Worm (Caenorhabditis elegans) whole organism, L1 larva: Measurements from ENCODE around the gene ttr-15.

ENCODE experiments used
- C04F5.9 ChIP-seq: sonication (generic microtip); optimal IDR thresholded peaks from 2 replicates; lab custom pipeline; 2016; ENCODE audit warnings: missing genetic modification characterization, missing compliant biosample characterization
- C16A3.4 ChIP-seq: fragments of 150-350 bp; optimal IDR thresholded peaks from 2 replicates; lab custom pipeline; 2014; ENCODE audit warnings: missing biosample characterization, missing genetic modification characterization
- C34B4.2 ChIP-seq: sonication (generic microtip); optimal IDR thresholded peaks from 2 replicates; lab custom pipeline; 2017; ENCODE audit warnings: mild to moderate bottlenecking, missing genetic modification characterization, missing compliant biosample characterization
- F16B12.6 ChIP-seq: fragments of 150-350 bp; optimal IDR thresholded peaks from 2 replicates; lab custom pipeline; 2014; ENCODE audit warnings: missing biosample characterization, missing genetic modification characterization
- aha-1 ChIP-seq: fragments of 150-350 bp; optimal IDR thresholded peaks from 2 replicates; lab custom pipeline; 2014; ENCODE audit warnings: missing biosample characterization, missing genetic modification characterization
- aly-2 ChIP-seq: fragments of 150-350 bp; optimal IDR thresholded peaks from 2 replicates; lab custom pipeline; 2014; ENCODE audit warnings: missing biosample characterization, missing genetic modification characterization
- ama-1 ChIP-seq: fragments of 150-350 bp; optimal IDR thresholded peaks from 2 replicates; lab custom pipeline; 2014
- ceh-63 ChIP-seq: fragments of 200-800 bp; sonication (Bioruptor generic); optimal IDR thresholded peaks from 2 replicates; lab custom pipeline; 2018; ENCODE audit warnings: mild to moderate bottlenecking, missing genetic modification characterization, missing compliant biosample characterization
- ceh-82 ChIP-seq, 3 experiments: fragments of 150-350 bp in 1 of 3; sonication (generic microtip) in 2 of 3; optimal IDR thresholded peaks; 2 replicates each; lab custom pipeline; 2014 to 2017; ENCODE audit warnings: missing biosample characterization in 3 of 3, missing genetic modification characterization in 3 of 3
- ceh-88 ChIP-seq: fragments of 200-800 bp; sonication (Bioruptor generic); IDR thresholded peaks from 2 replicates; pipeline ENCODE4 v1.3.6; 2022; ENCODE audit warnings: missing genetic modification characterization, missing compliant biosample characterization
- ceh-90 ChIP-seq: sonication (generic microtip); optimal IDR thresholded peaks from 2 replicates; lab custom pipeline; 2016; ENCODE audit warnings: missing genetic modification characterization, missing compliant biosample characterization
- dpl-1 ChIP-seq, 3 experiments: fragments of 150-350 bp in 2 of 3; sonication (generic microtip) in 1 of 3; optimal IDR thresholded peaks; 2 replicates each; lab custom pipeline; 2014 to 2017; ENCODE audit warnings: missing biosample characterization in 3 of 3, missing genetic modification characterization in 3 of 3, missing genetic modification reagents in 3 of 3
- dsc-1 ChIP-seq: sonication (generic microtip); optimal IDR thresholded peaks from 2 replicates; lab custom pipeline; 2016; ENCODE audit warnings: mild to moderate bottlenecking, missing genetic modification characterization, missing compliant biosample characterization
- efl-1 ChIP-seq, 4 experiments: fragments of 150-350 bp; optimal IDR thresholded peaks in 3 of 4; peaks in 1 of 4; 1 replicate in 1 of 4; 2 replicates in 3 of 4; lab custom pipeline; 2014; ENCODE audit warnings: missing biosample characterization in 2 of 4, missing genetic modification characterization in 2 of 4, missing genetic modification reagents in 2 of 4
- efl-3 ChIP-seq: fragments of 200-800 bp; sonication (Bioruptor generic); optimal IDR thresholded peaks from 2 replicates; lab custom pipeline; 2018; ENCODE audit warnings: mild to moderate bottlenecking, missing genetic modification characterization, missing compliant biosample characterization
- elt-2 ChIP-seq: sonication (generic microtip); optimal IDR thresholded peaks from 2 replicates; lab custom pipeline; 2016; ENCODE audit warnings: missing genetic modification characterization, mild to moderate bottlenecking, inconsistent platforms, missing compliant biosample characterization, missing genetic modification reagents
- elt-3 ChIP-seq, 6 experiments: fragments of 150-350 bp in 1 of 6; sonication (generic microtip); optimal IDR thresholded peaks; 2 replicates each; lab custom pipeline; 2017 to 2018; ENCODE audit warnings: missing biosample characterization in 6 of 6, missing genetic modification characterization in 6 of 6, inconsistent platforms in 1 of 6
- ets-5 ChIP-seq: fragments of 200-800 bp; sonication (Bioruptor generic); IDR thresholded peaks from 2 replicates; pipeline ENCODE4 v1.3.6; 2022; ENCODE audit warnings: missing genetic modification characterization, missing compliant biosample characterization
- fkh-8 ChIP-seq: sonication (generic microtip); optimal IDR thresholded peaks from 2 replicates; lab custom pipeline; 2016; ENCODE audit warnings: mild to moderate bottlenecking, missing genetic modification characterization, missing compliant biosample characterization
- fos-1 ChIP-seq: fragments of 150-350 bp; optimal IDR thresholded peaks from 2 replicates; lab custom pipeline; 2014; ENCODE audit warnings: missing biosample characterization, missing genetic modification characterization
- hlh-4 ChIP-seq: sonication (generic microtip); optimal IDR thresholded peaks from 2 replicates; lab custom pipeline; 2016; ENCODE audit warnings: mild to moderate bottlenecking, missing genetic modification characterization, missing compliant biosample characterization
- hpl-2 ChIP-seq: fragments of 150-350 bp; optimal IDR thresholded peaks from 2 replicates; lab custom pipeline; 2014; ENCODE audit warnings: missing biosample characterization, missing genetic modification reagents, missing genetic modification characterization
- irx-1 ChIP-seq: sonication (generic microtip); optimal IDR thresholded peaks from 2 replicates; lab custom pipeline; 2016; ENCODE audit warnings: missing genetic modification characterization, missing compliant biosample characterization
- isw-1 ChIP-seq: fragments of 200-800 bp; sonication (Bioruptor generic); IDR thresholded peaks from 2 replicates; pipeline ENCODE4 v1.3.6; 2022; ENCODE audit warnings: missing genetic modification characterization, missing compliant biosample characterization
- lin-13 ChIP-seq: fragments of 150-350 bp; optimal IDR thresholded peaks from 2 replicates; lab custom pipeline; 2014; ENCODE audit warnings: missing biosample characterization, missing genetic modification reagents, missing genetic modification characterization
- lin-15B ChIP-seq: fragments of 150-350 bp; sonication (generic microtip); optimal IDR thresholded peaks from 3 replicates; lab custom pipeline; 2014; ENCODE audit warnings: missing biosample characterization, missing genetic modification characterization
- lin-39 ChIP-seq: fragments of 150-350 bp; optimal IDR thresholded peaks from 2 replicates; lab custom pipeline; 2014; ENCODE audit warnings: missing biosample characterization, missing genetic modification reagents, missing genetic modification characterization
- lsy-2 ChIP-seq, 2 experiments: fragments of 150-350 bp; optimal IDR thresholded peaks; 2 replicates each; lab custom pipeline; 2014; ENCODE audit warnings: missing biosample characterization in 2 of 2, missing genetic modification characterization in 2 of 2
- mdl-1 ChIP-seq, 2 experiments: fragments of 150-350 bp; optimal IDR thresholded peaks; 2 replicates each; lab custom pipeline; 2014 to 2017; ENCODE audit warnings: missing biosample characterization in 2 of 2, missing genetic modification characterization in 2 of 2, inconsistent platforms in 1 of 2
- mef-2 ChIP-seq: fragments of 150-350 bp; optimal IDR thresholded peaks from 2 replicates; lab custom pipeline; 2014; ENCODE audit warnings: missing biosample characterization, missing genetic modification characterization
- nhr-19 ChIP-seq: fragments of 200-800 bp; sonication (Bioruptor generic); conservative IDR thresholded peaks from 2 replicates; pipeline ENCODE4 v1.3.6; 2022; ENCODE audit warnings: missing genetic modification characterization, missing compliant biosample characterization
- nhr-237 ChIP-seq: fragments of 150-350 bp; optimal IDR thresholded peaks from 2 replicates; lab custom pipeline; 2014; ENCODE audit warnings: missing biosample characterization, missing genetic modification characterization
- nhr-28 ChIP-seq: fragments of 150-350 bp; optimal IDR thresholded peaks from 2 replicates; lab custom pipeline; 2014; ENCODE audit warnings: missing biosample characterization, missing genetic modification characterization
- nhr-47 ChIP-seq: sonication (generic microtip); optimal IDR thresholded peaks from 2 replicates; lab custom pipeline; 2016; ENCODE audit warnings: mild to moderate bottlenecking, missing genetic modification characterization, moderate library complexity, missing compliant biosample characterization
- nhr-77 ChIP-seq: fragments of 150-350 bp; optimal IDR thresholded peaks from 2 replicates; lab custom pipeline; 2014; ENCODE audit warnings: missing biosample characterization, missing genetic modification characterization
- nhr-90 ChIP-seq: sonication (generic microtip); optimal IDR thresholded peaks from 2 replicates; lab custom pipeline; 2016; ENCODE audit warnings: mild to moderate bottlenecking, missing genetic modification characterization, missing compliant biosample characterization; ENCODE audit not compliant: poor library complexity
- pax-3 ChIP-seq: fragments of 200-800 bp; sonication (Bioruptor generic); optimal IDR thresholded peaks from 2 replicates; lab custom pipeline; 2018; ENCODE audit warnings: mild to moderate bottlenecking, missing genetic modification characterization, moderate library complexity, missing compliant biosample characterization
- pqm-1 ChIP-seq: sonication (generic microtip); optimal IDR thresholded peaks from 3 replicates; lab custom pipeline; 2017; ENCODE audit warnings: missing biosample characterization, missing genetic modification characterization
- rnt-1 ChIP-seq: sonication (generic microtip); optimal IDR thresholded peaks from 2 replicates; lab custom pipeline; 2016; ENCODE audit warnings: mild to moderate bottlenecking, missing genetic modification characterization, moderate library complexity, missing compliant biosample characterization
- skn-1 ChIP-seq: fragments of 150-350 bp; optimal IDR thresholded peaks from 2 replicates; lab custom pipeline; 2014; ENCODE audit warnings: missing biosample characterization, missing genetic modification characterization
- snu-23 ChIP-seq: sonication (generic microtip); optimal IDR thresholded peaks from 2 replicates; lab custom pipeline; 2016; ENCODE audit warnings: missing genetic modification characterization, missing compliant biosample characterization
- sox-4 ChIP-seq: sonication (generic microtip); optimal IDR thresholded peaks from 2 replicates; lab custom pipeline; 2016; ENCODE audit warnings: missing genetic modification characterization, missing compliant biosample characterization
- sptf-1 ChIP-seq: fragments of 150-350 bp; optimal IDR thresholded peaks from 2 replicates; lab custom pipeline; 2014; ENCODE audit warnings: missing biosample characterization, missing genetic modification characterization
- sup-37 ChIP-seq: fragments of 200-800 bp; sonication (Bioruptor generic); optimal IDR thresholded peaks from 2 replicates; lab custom pipeline; 2018; ENCODE audit warnings: mild to moderate bottlenecking, missing genetic modification characterization, missing compliant biosample characterization
- swsn-7 ChIP-seq: sonication (generic microtip); optimal IDR thresholded peaks from 2 replicates; lab custom pipeline; 2016; ENCODE audit warnings: missing genetic modification characterization, missing compliant biosample characterization
- tbx-2 ChIP-seq: sonication (generic microtip); optimal IDR thresholded peaks from 2 replicates; lab custom pipeline; 2016; ENCODE audit warnings: missing genetic modification characterization, missing compliant biosample characterization
- unc-86 ChIP-seq: sonication (generic microtip); optimal IDR thresholded peaks from 2 replicates; lab custom pipeline; 2016; ENCODE audit warnings: missing genetic modification characterization, missing compliant biosample characterization
- unc-98 ChIP-seq: fragments of 200-800 bp; sonication (Bioruptor generic); IDR thresholded peaks from 2 replicates; pipeline ENCODE4 v1.3.6; 2022; ENCODE audit warnings: missing genetic modification characterization, missing compliant biosample characterization
- vab-15 ChIP-seq: sonication (generic microtip); optimal IDR thresholded peaks from 2 replicates; lab custom pipeline; 2017; ENCODE audit warnings: missing genotype, mild to moderate bottlenecking, missing genetic modification characterization, missing compliant biosample characterization
- xbp-1 ChIP-seq: sonication (generic microtip); optimal IDR thresholded peaks from 2 replicates; lab custom pipeline; 2016; ENCODE audit warnings: missing genetic modification characterization, missing compliant biosample characterization
- zip-4 ChIP-seq: fragments of 200-800 bp; sonication (Bioruptor generic); optimal IDR thresholded peaks from 2 replicates; lab custom pipeline; 2018; ENCODE audit warnings: mild to moderate bottlenecking, missing genetic modification characterization, moderate library complexity, missing compliant biosample characterization
- ztf-11 ChIP-seq, 2 experiments: sonication (generic microtip); optimal IDR thresholded peaks; 2 replicates each; lab custom pipeline; 2016 to 2017; ENCODE audit warnings: missing genetic modification characterization in 2 of 2, missing biosample characterization in 1 of 2, missing compliant biosample characterization in 1 of 2
- ztf-4 ChIP-seq: fragments of 150-350 bp; optimal IDR thresholded peaks from 2 replicates; lab custom pipeline; 2014; ENCODE audit warnings: missing biosample characterization, missing genetic modification characterization

The ttr-15 gene

ce11 chrIII:10357598-10358186, 20.0 kb downstream of the ttr-15 start, which contains the start of gene umps-1:
Gene umps-1, minus strand, starts transcription at chrIII:10357648.
- no peak for TF ChIP-seq fkh-8 (tag; lab: Kevin White, UChicago)
- TF ChIP-seq hpl-2, result no peak
- no peak for TF ChIP-seq nhr-28 (tag; lab: Kevin White, UChicago)
- TF ChIP-seq ets-5 (GFP tag; lab: Robert Waterston, UW), result no peak
- peak; percentile 53 for TF ChIP-seq ama-1 (lab: Kevin White, UChicago)
- peak; percentile 5 for TF ChIP-seq unc-86
- TF ChIP-seq lin-39, result peak; percentile 71
- TF ChIP-seq isw-1 (GFP tag; lab: Robert Waterston, UW), result peak; percentile 56
- TF ChIP-seq pqm-1 (tag; lab: Kevin White, UChicago), result no peak
- no peak for TF ChIP-seq mef-2 (tag; lab: Kevin White, UChicago)
- peak; percentile 66 for TF ChIP-seq skn-1 (tag; lab: Kevin White, UChicago)
- peak; percentile 63 for TF ChIP-seq fos-1 (tag; lab: Kevin White, UChicago)
- TF ChIP-seq nhr-77 (tag; lab: Kevin White, UChicago), result peak; percentile 70
- TF ChIP-seq snu-23 (GFP tag; lab: Kevin White, UChicago), result peak; percentile 91
- peak; percentile 89 for TF ChIP-seq rnt-1 (tag; lab: Kevin White, UChicago)
- TF ChIP-seq ceh-82 (tag; optimal IDR thresholded peaks at IDR 0.05; lab: Kevin White, UChicago), result peak; percentile 31 to 62 (median 48)
- TF ChIP-seq hlh-4, result no peak
- TF ChIP-seq ceh-90 (tag; lab: Kevin White, UChicago), result peak; percentile 36
- peak; percentile 82 for TF ChIP-seq nhr-90
- peak; percentile 77 for TF ChIP-seq swsn-7
- no peak for TF ChIP-seq efl-3 (GFP tag; lab: Kevin White, UChicago)
- TF ChIP-seq xbp-1 (tag; lab: Kevin White, UChicago), result peak; percentile 76
- peak; percentile 84 for TF ChIP-seq nhr-47 (tag; lab: Kevin White, UChicago)
- TF ChIP-seq lin-15B (tag; lab: Kevin White, UChicago), result peak; percentile 39
- peak; percentile 42 for TF ChIP-seq dsc-1 (tag; lab: Kevin White, UChicago)
- TF ChIP-seq C34B4.2 (tag; lab: Kevin White, UChicago), result no peak
- no peak for TF ChIP-seq aha-1
- TF ChIP-seq aly-2 (tag; lab: Kevin White, UChicago), result peak; percentile 72
- no peak for TF ChIP-seq sox-4 (tag; lab: Kevin White, UChicago)
- peak; percentile 14 for TF ChIP-seq sup-37 (GFP tag; lab: Kevin White, UChicago)
- TF ChIP-seq elt-3 (tag; optimal IDR thresholded peaks at IDR 0.05; lab: Kevin White, UChicago), result peak in 2 of 6 experiments; percentile 79 to 84
- TF ChIP-seq ztf-4 (tag; lab: Kevin White, UChicago), result peak; percentile 26
- peak; percentile 99 for TF ChIP-seq lsy-2 (tag; optimal IDR thresholded peaks at IDR 0.05; lab: Kevin White, UChicago)
- TF ChIP-seq ceh-88 (GFP tag; lab: Robert Waterston, UW), result no peak
- TF ChIP-seq tbx-2, result peak; percentile 82
- peak; percentile 86 for TF ChIP-seq nhr-19 (GFP tag; lab: Robert Waterston, UW)
- TF ChIP-seq irx-1, result peak; percentile 63
- peak; percentile 58 for TF ChIP-seq nhr-237 (tag; lab: Kevin White, UChicago)
- TF ChIP-seq vab-15 (tag; lab: Kevin White, UChicago), result no peak
- no peak for TF ChIP-seq pax-3 (tag; lab: Kevin White, UChicago)
- peak; percentile 76 for TF ChIP-seq C04F5.9 (tag; lab: Kevin White, UChicago)
- TF ChIP-seq elt-2 (tag; lab: Kevin White, UChicago), result peak; percentile 31
- peak; percentile 97 to 99 (median 98) for TF ChIP-seq dpl-1 (GFP tag; optimal IDR thresholded peaks at IDR 0.05; lab: Kevin White, UChicago)
- TF ChIP-seq mdl-1 (tag; optimal IDR thresholded peaks at IDR 0.05; lab: Kevin White, UChicago), result peak in 1 of 2 experiments; percentile 63
- peak; percentile 99 for TF ChIP-seq efl-1 (optimal IDR thresholded peaks at IDR 0.05; lab: Kevin White, UChicago)
- TF ChIP-seq efl-1 (GFP tag; optimal IDR thresholded peaks at IDR 0.05 in 1 of 2; lab: Kevin White, UChicago), result peak; percentile 98 to 100
- TF ChIP-seq F16B12.6 (tag; lab: Kevin White, UChicago), result peak; percentile 94
- peak; percentile 82 for TF ChIP-seq C16A3.4
- no peak for TF ChIP-seq sptf-1 (tag; lab: Kevin White, UChicago)
- no peak for TF ChIP-seq unc-98 (GFP tag; lab: Robert Waterston, UW)
- TF ChIP-seq ceh-63, result no peak
- peak; percentile 64 for TF ChIP-seq zip-4 (GFP tag; lab: Kevin White, UChicago)
- peak; percentile 62 for TF ChIP-seq lin-13 (GFP tag; lab: Kevin White, UChicago)
- TF ChIP-seq ztf-11 (tag; optimal IDR thresholded peaks at IDR 0.05; lab: Kevin White, UChicago), result no peak
